Fruit fly (Drosophila melanogaster): ENCODE data around the gene cal1.

- no peak for TF ChIP-seq CG8478 (optimal IDR thresholded peaks at IDR 0.05)
- no peak for TF ChIP-seq CTCF (optimal IDR thresholded peaks at IDR 0.05)
These were observed 49.5 kb downstream of the cal1 start, which contains the start of gene CG5255 for dm6 chr3R:17137593-17137992.
